Worm (Caenorhabditis elegans) whole organism, L4/young adult: ENCODE results near the gene sid-1.

Experiments used
- W03F9.2 ChIP-seq: fragments of 150-350 bp; optimal IDR thresholded peaks from 2 replicates; lab custom pipeline; 2014; ENCODE audit warnings: missing biosample characterization, missing genetic modification characterization
- dao-5 ChIP-seq: sonication (generic microtip); optimal IDR thresholded peaks from 2 replicates; lab custom pipeline; 2016; ENCODE audit warnings: missing genotype, missing genetic modification characterization, moderate library complexity, missing compliant biosample characterization
- him-1 ChIP-seq: sonication (generic microtip); optimal IDR thresholded peaks from 2 replicates; lab custom pipeline; 2016; ENCODE audit warnings: missing genotype, missing genetic modification reagents, missing genetic modification characterization, missing compliant biosample characterization

DNA sequence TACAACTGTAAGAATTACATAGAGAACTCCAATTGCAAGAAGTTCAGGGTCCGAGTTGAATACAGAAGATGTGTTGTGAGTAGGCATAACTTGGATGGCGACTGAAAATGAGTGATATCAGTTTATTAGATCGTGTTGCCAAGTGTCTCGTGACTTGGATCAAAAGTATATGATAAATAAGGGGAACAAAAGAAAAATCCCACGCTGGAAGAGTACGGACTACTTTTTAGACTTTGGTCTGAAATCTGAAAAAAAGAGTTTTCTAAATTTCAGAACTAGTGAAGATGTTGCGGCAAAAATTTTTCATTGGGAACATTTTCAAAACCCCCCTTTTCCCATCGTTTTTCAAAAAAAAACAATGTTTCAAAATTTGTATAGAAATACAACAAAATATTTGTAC, 49.8 kb downstream of the sid-1 start, which contains the start of gene srt-64:
- no peak for TF ChIP-seq him-1
- no peak for TF ChIP-seq W03F9.2 (tag; lab: Kevin White, UChicago)
- TF ChIP-seq dao-5: no peak
